Worm (Caenorhabditis elegans) whole organism, mixed stage, embryonic: ENCODE measurements around the gene F10G7.12.
A peak's percentile ranks its signal among the peaks of the same experiment; 100 is the strongest.

ENCODE experiments used
- bed-3 ChIP-seq: fragments of 200-800 bp; sonication (Bioruptor generic); optimal IDR thresholded peaks from 3 replicates; lab custom pipeline; 2018; ENCODE audit warnings: mild to moderate bottlenecking, missing genetic modification characterization, moderate library complexity, missing compliant biosample characterization
- blmp-1 ChIP-seq: fragments of 150-350 bp; optimal IDR thresholded peaks from 2 replicates; lab custom pipeline; 2014; ENCODE audit warnings: missing biosample characterization, missing genetic modification characterization
- ceh-39 ChIP-seq: fragments of 150-350 bp; optimal IDR thresholded peaks from 2 replicates; lab custom pipeline; 2014; ENCODE audit warnings: missing biosample characterization, missing genetic modification characterization
- ceh-43 ChIP-seq: fragments of 200-800 bp; sonication (Bioruptor generic); optimal IDR thresholded peaks from 2 replicates; lab custom pipeline; 2018; ENCODE audit warnings: mild to moderate bottlenecking, missing genetic modification characterization, moderate library complexity, missing compliant biosample characterization
- ces-1 ChIP-seq: fragments of 150-350 bp; optimal IDR thresholded peaks from 2 replicates; lab custom pipeline; 2014; ENCODE audit warnings: missing biosample characterization, missing genetic modification reagents, missing genetic modification characterization
- cnd-1 ChIP-seq: fragments of 200-800 bp; sonication (Bioruptor generic); optimal IDR thresholded peaks from 2 replicates; lab custom pipeline; 2018; ENCODE audit warnings: mild to moderate bottlenecking, missing genetic modification characterization, missing compliant biosample characterization
- drap-1 ChIP-seq: fragments of 200-800 bp; sonication (Bioruptor generic); optimal IDR thresholded peaks from 3 replicates; lab custom pipeline; 2018; ENCODE audit warnings: mild to moderate bottlenecking, missing genetic modification characterization, missing compliant biosample characterization
- elt-1 ChIP-seq: sonication (generic microtip); optimal IDR thresholded peaks from 2 replicates; lab custom pipeline; 2017; ENCODE audit warnings: missing genetic modification characterization, mild to moderate bottlenecking, missing compliant biosample characterization, antibody characterized with exemption, moderate library complexity, borderline replicate concordance; ENCODE audit not compliant: insufficient read depth
- elt-3 ChIP-seq: fragments of 150-350 bp; optimal IDR thresholded peaks from 2 replicates; lab custom pipeline; 2014; ENCODE audit warnings: missing biosample characterization, missing genetic modification characterization
- flh-1 ChIP-seq: fragments of 200-800 bp; sonication (Bioruptor generic); optimal IDR thresholded peaks from 2 replicates; lab custom pipeline; 2018; ENCODE audit warnings: mild to moderate bottlenecking, missing genetic modification characterization, moderate library complexity, missing compliant biosample characterization
- ham-2 ChIP-seq: fragments of 200-800 bp; sonication (Bioruptor generic); optimal IDR thresholded peaks from 2 replicates; lab custom pipeline; 2018; ENCODE audit warnings: mild to moderate bottlenecking, missing genetic modification characterization, missing compliant biosample characterization
- hlh-1 ChIP-seq: fragments of 150-350 bp; optimal IDR thresholded peaks from 2 replicates; lab custom pipeline; 2014; ENCODE audit warnings: missing biosample characterization, missing genetic modification reagents, missing genetic modification characterization
- lin-13 ChIP-seq: fragments of 150-350 bp; optimal IDR thresholded peaks from 2 replicates; lab custom pipeline; 2014; ENCODE audit warnings: missing biosample characterization, missing genetic modification characterization
- lin-32 ChIP-seq: fragments of 200-800 bp; sonication (Bioruptor generic); optimal IDR thresholded peaks from 2 replicates; lab custom pipeline; 2018; ENCODE audit warnings: mild to moderate bottlenecking, missing genetic modification characterization, missing compliant biosample characterization
- lsy-2 ChIP-seq: fragments of 150-350 bp; optimal IDR thresholded peaks from 2 replicates; lab custom pipeline; 2014; ENCODE audit warnings: missing biosample characterization, missing genetic modification characterization
- mab-5 ChIP-seq: fragments of 150-350 bp; optimal IDR thresholded peaks from 2 replicates; lab custom pipeline; 2014; ENCODE audit warnings: missing biosample characterization, missing genetic modification characterization
- mep-1 ChIP-seq: fragments of 150-350 bp; optimal IDR thresholded peaks from 2 replicates; lab custom pipeline; 2017; ENCODE audit warnings: missing biosample characterization, missing genetic modification reagents, missing genetic modification characterization, inconsistent platforms
- mls-2 ChIP-seq: sonication (generic microtip); optimal IDR thresholded peaks from 2 replicates; lab custom pipeline; 2016; ENCODE audit warnings: mild to moderate bottlenecking, missing genetic modification characterization, moderate library complexity, missing compliant biosample characterization
- nhr-12 ChIP-seq: fragments of 150-350 bp; optimal IDR thresholded peaks from 2 replicates; lab custom pipeline; 2014; ENCODE audit warnings: missing biosample characterization, missing genetic modification characterization
- nhr-2 ChIP-seq: fragments of 150-350 bp; optimal IDR thresholded peaks from 2 replicates; lab custom pipeline; 2014; ENCODE audit warnings: missing biosample characterization, missing genetic modification characterization
- nhr-237 ChIP-seq: fragments of 150-350 bp; optimal IDR thresholded peaks from 2 replicates; lab custom pipeline; 2014; ENCODE audit warnings: missing biosample characterization, missing genetic modification characterization
- nhr-28 ChIP-seq: fragments of 150-350 bp; optimal IDR thresholded peaks from 2 replicates; lab custom pipeline; 2014; ENCODE audit warnings: missing biosample characterization, missing genetic modification characterization
- nhr-76 ChIP-seq: sonication (generic microtip); optimal IDR thresholded peaks from 2 replicates; lab custom pipeline; 2017; ENCODE audit warnings: missing biosample characterization, missing genetic modification characterization
- pha-4 ChIP-seq: fragments of 150-350 bp; optimal IDR thresholded peaks from 2 replicates; lab custom pipeline; 2018; ENCODE audit warnings: missing biosample characterization, missing genetic modification reagents, missing genetic modification characterization
- sem-2 ChIP-seq: fragments of 200-800 bp; sonication (Bioruptor generic); optimal IDR thresholded peaks from 2 replicates; lab custom pipeline; 2018; ENCODE audit warnings: mild to moderate bottlenecking, missing genetic modification characterization, missing compliant biosample characterization
- snpc-4 ChIP-seq: fragments of 150-350 bp; optimal IDR thresholded peaks from 2 replicates; lab custom pipeline; 2014; ENCODE audit warnings: missing biosample characterization, missing genetic modification characterization
- sptf-1 ChIP-seq: sonication (generic microtip); optimal IDR thresholded peaks from 2 replicates; lab custom pipeline; 2017; ENCODE audit warnings: mild to moderate bottlenecking, missing genetic modification characterization, moderate library complexity, missing compliant biosample characterization
- tbx-8 ChIP-seq: fragments of 200-800 bp; sonication (Bioruptor generic); optimal IDR thresholded peaks from 2 replicates; lab custom pipeline; 2018; ENCODE audit warnings: mild to moderate bottlenecking, missing genetic modification characterization, moderate library complexity, missing compliant biosample characterization
- unc-120 ChIP-seq: sonication (generic microtip); optimal IDR thresholded peaks from 2 replicates; lab custom pipeline; 2017; ENCODE audit warnings: missing genetic modification characterization, missing compliant biosample characterization; ENCODE audit not compliant: poor library complexity, severe bottlenecking
- unc-39 ChIP-seq: fragments of 150-350 bp; optimal IDR thresholded peaks from 2 replicates; lab custom pipeline; 2014; ENCODE audit warnings: missing biosample characterization, missing genetic modification characterization
- unc-62 ChIP-seq: fragments of 150-350 bp; optimal IDR thresholded peaks from 2 replicates; lab custom pipeline; 2014; ENCODE audit warnings: missing biosample characterization, missing genetic modification reagents, missing genetic modification characterization
- zip-8 ChIP-seq: fragments of 150-350 bp; optimal IDR thresholded peaks from 2 replicates; lab custom pipeline; 2014; ENCODE audit warnings: missing biosample characterization, missing genetic modification characterization
- ztf-11 ChIP-seq: fragments of 150-350 bp; optimal IDR thresholded peaks from 2 replicates; lab custom pipeline; 2014; ENCODE audit warnings: missing biosample characterization, missing genetic modification characterization

Gene F10G7.12

ce11 chrII:4715676-4716075 lies 26.1 kb downstream of the F10G7.12 start, which contains the start of gene F41C3.8:
Gene F41C3.8, plus strand, starts transcription at chrII:4716046.
- TF ChIP-seq zip-8 (tag; lab: Kevin White, UChicago) = no peak
- TF ChIP-seq nhr-28 (tag; lab: Kevin White, UChicago) = no peak

- TF ChIP-seq nhr-2 (tag; lab: Kevin White, UChicago) = no peak
- TF ChIP-seq pha-4 = no peak
- TF ChIP-seq lin-32 (GFP tag; lab: Kevin White, UChicago) = no peak
- TF ChIP-seq ceh-43 (GFP tag; lab: Kevin White, UChicago) = no peak
- peak; percentile 12 for TF ChIP-seq hlh-1 (tag; lab: Kevin White, UChicago)
- no peak for TF ChIP-seq unc-39 (tag; lab: Kevin White, UChicago)
- TF ChIP-seq lsy-2 = no peak
These were observed 36.5 kb downstream of the F10G7.12 start, which contains the start of gene F10G7.10 for ce11 chrII:4726120-4726519. Gene F10G7.10, minus strand, starts transcription at chrII:4726264.

ce11 chrII:4726750-4727384 lies 37.3 kb downstream of the F10G7.12 start:
- TF ChIP-seq blmp-1 (tag; lab: Kevin White, UChicago) (no peak), elt-3 (tag; lab: Kevin White, UChicago) (no peak), bed-3 (GFP tag; lab: Kevin White, UChicago) (no peak)

ce11 chrII:4727769-4728168 lies 38.2 kb downstream of the F10G7.12 start, which contains the start of gene ttr-41:
Gene ttr-41, minus strand, starts transcription at chrII:4727869.
- TF ChIP-seq lsy-2 (no peak), hlh-1 (tag; lab: Kevin White, UChicago) (no peak), nhr-12 (tag; lab: Kevin White, UChicago) (no peak), cnd-1 (tag; lab: Kevin White, UChicago) (no peak), unc-62 (GFP tag; lab: Kevin White, UChicago) (no peak), elt-1 (no peak), zip-8 (tag; lab: Kevin White, UChicago) (no peak), lin-13 (tag; lab: Kevin White, UChicago) (no peak), snpc-4 (tag; lab: Kevin White, UChicago) (no peak), ham-2 (GFP tag; lab: Kevin White, UChicago) (no peak), drap-1 (no peak), nhr-237 (no peak), tbx-8 (GFP tag; lab: Kevin White, UChicago) (no peak), mls-2 (tag; lab: Kevin White, UChicago) (no peak), pha-4 (no peak), bed-3 (GFP tag; lab: Kevin White, UChicago) (no peak), mep-1 (tag; lab: Kevin White, UChicago) (no peak), ceh-39 (tag; lab: Kevin White, UChicago) (no peak), unc-39 (tag; lab: Kevin White, UChicago) (no peak), sptf-1 (tag; lab: Kevin White, UChicago) (no peak)

ce11 chrII:4728687-4729086 lies 39.1 kb downstream of the F10G7.12 start:
- TF ChIP-seq nhr-28 (tag; lab: Kevin White, UChicago) (no peak), snpc-4 (tag; lab: Kevin White, UChicago) (no peak), nhr-237 (no peak), nhr-76 (tag; lab: Kevin White, UChicago) (no peak), sem-2 (GFP tag; lab: Kevin White, UChicago) (no peak), ceh-39 (tag; lab: Kevin White, UChicago) (no peak), elt-1 (no peak), ham-2 (GFP tag; lab: Kevin White, UChicago) (no peak), zip-8 (tag; lab: Kevin White, UChicago) (no peak), lin-32 (GFP tag; lab: Kevin White, UChicago) (no peak), nhr-12 (tag; lab: Kevin White, UChicago) (no peak), flh-1 (GFP tag; lab: Kevin White, UChicago) (no peak), ceh-43 (GFP tag; lab: Kevin White, UChicago) (no peak)
- TF ChIP-seq, all 35 proteins: peak for 0

- no peak for TF ChIP-seq cnd-1 (tag; lab: Kevin White, UChicago)
- TF ChIP-seq ztf-11 (tag; lab: Kevin White, UChicago) = no peak
- TF ChIP-seq pha-4 = no peak
- TF ChIP-seq blmp-1 (tag; lab: Kevin White, UChicago) = no peak
- TF ChIP-seq bed-3 (GFP tag; lab: Kevin White, UChicago) = no peak
- TF ChIP-seq flh-1 (GFP tag; lab: Kevin White, UChicago) = no peak
- no peak for TF ChIP-seq elt-1
- no peak for TF ChIP-seq unc-120 (tag; lab: Kevin White, UChicago)
- TF ChIP-seq mab-5 (tag; lab: Kevin White, UChicago) = no peak
- TF ChIP-seq ces-1 (GFP tag; lab: Kevin White, UChicago) = no peak
- TF ChIP-seq drap-1 = no peak
- no peak for TF ChIP-seq zip-8 (tag; lab: Kevin White, UChicago)
- no peak for TF ChIP-seq hlh-1 (tag; lab: Kevin White, UChicago)
- no peak for TF ChIP-seq elt-3 (tag; lab: Kevin White, UChicago)
- TF ChIP-seq tbx-8 (GFP tag; lab: Kevin White, UChicago) = no peak
- no peak for TF ChIP-seq mep-1 (tag; lab: Kevin White, UChicago)
- TF ChIP-seq lin-13 (tag; lab: Kevin White, UChicago) = no peak
- TF ChIP-seq mls-2 (tag; lab: Kevin White, UChicago) = no peak
- TF ChIP-seq snpc-4 (tag; lab: Kevin White, UChicago) = no peak
- TF ChIP-seq ceh-43 (GFP tag; lab: Kevin White, UChicago) = no peak
These were observed 40.2 kb downstream of the F10G7.12 start, which contains the start of gene F41C3.7 for ce11 chrII:4729733-4730132. Gene F41C3.7, plus strand, starts transcription at chrII:4730033.
